Fruit fly (Drosophila melanogaster): ENCODE data around the gene Setd3.

- no peak for TF ChIP-seq nerfin-2 (GFP tag; IDR thresholded peaks at IDR 0.05; ENCODE audit: partially characterized antibody)
- no peak for TF ChIP-seq ewg (GFP tag; optimal IDR thresholded peaks at IDR 0.05)
- no peak for TF ChIP-seq tx (GFP tag; optimal IDR thresholded peaks at IDR 0.05)
- no peak for TF ChIP-seq CG6254 (GFP tag; optimal IDR thresholded peaks at IDR 0.05)
- TF ChIP-seq CG3726 (GFP tag; IDR thresholded peaks at IDR 0.05), result no peak
- TF ChIP-seq CG10565 (GFP tag; optimal IDR thresholded peaks at IDR 0.05), result no peak
- no peak for TF ChIP-seq Opbp (GFP tag; IDR thresholded peaks at IDR 0.05; ENCODE audit: partially characterized antibody)
- no peak for TF ChIP-seq CG9932 (GFP tag; IDR thresholded peaks at IDR 0.05)
- no peak for TF ChIP-seq Antp (GFP tag; optimal IDR thresholded peaks at IDR 0.05)
- no peak for TF ChIP-seq BtbVII (GFP tag; optimal IDR thresholded peaks at IDR 0.05)
- TF ChIP-seq HLHmδ (GFP tag; optimal IDR thresholded peaks at IDR 0.05), result no peak
Observed at dm6 chrX:7005444-7005843, 36.9 kb upstream of the Setd3 start.
